Worm (Caenorhabditis elegans): Measurements from ENCODE around the gene nhr-158.
A peak's percentile ranks its signal among the peaks of the same experiment; 100 is the strongest.

nhr-158 gene

DNA sequence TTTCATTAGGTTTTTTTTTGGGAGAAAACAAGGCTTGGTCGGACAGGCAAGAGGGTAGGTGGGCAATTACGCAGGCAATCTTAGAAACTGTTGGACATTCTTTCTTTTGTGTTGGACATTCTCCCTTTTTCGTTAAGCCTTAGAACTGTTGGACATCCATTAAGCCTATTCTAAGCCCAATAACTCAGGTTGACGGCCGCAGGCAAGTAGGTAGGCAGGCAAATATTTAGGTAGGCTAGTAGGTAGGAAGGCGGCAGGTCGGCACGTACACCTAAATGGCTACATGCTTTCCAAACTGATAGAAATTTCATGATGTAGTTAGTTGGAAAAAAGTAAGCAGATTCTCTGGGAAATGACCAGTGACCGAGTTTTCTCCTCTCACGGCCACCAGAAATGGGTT is 41.8 kb downstream of the nhr-158 start:
- TF ChIP-seq zfp-2 (tag; optimal IDR thresholded peaks at IDR 0.05) (no peak), unc-62 (GFP tag; optimal IDR thresholded peaks at IDR 0.05 in 1 of 2) (peak in 1 of 2 experiments; percentile 95), unc-62 (tag; optimal IDR thresholded peaks at IDR 0.05) (no peak)

DNA sequence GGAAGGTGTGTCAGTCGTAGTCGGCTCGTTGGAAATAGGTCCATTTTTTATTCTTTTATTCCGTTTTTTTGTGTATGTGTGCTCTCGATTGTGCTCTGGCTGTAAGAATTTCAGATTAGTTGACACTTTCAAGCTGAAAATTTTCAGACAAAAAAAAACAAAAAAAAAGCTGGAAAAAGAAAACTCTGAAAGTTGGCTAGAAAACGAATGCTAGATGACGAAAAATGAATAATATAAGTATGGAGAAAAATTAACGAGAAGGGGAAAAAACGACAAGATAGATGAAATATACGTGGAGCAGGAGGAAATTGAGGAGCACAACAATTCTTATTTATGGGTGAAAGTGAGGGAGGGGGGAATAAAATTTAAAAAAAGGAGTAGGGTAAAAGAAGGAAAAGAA is 42.3 kb downstream of the nhr-158 start, which contains the start of gene H10D18.5:
Gene H10D18.5, minus strand, starts transcription at position 101 of the 400 bp plus-strand sequence.
- TF ChIP-seq lin-29 (GFP tag; IDR thresholded peaks at IDR 0.05) (no peak), nhr-111 (GFP tag; optimal IDR thresholded peaks at IDR 0.05) (no peak)

DNA sequence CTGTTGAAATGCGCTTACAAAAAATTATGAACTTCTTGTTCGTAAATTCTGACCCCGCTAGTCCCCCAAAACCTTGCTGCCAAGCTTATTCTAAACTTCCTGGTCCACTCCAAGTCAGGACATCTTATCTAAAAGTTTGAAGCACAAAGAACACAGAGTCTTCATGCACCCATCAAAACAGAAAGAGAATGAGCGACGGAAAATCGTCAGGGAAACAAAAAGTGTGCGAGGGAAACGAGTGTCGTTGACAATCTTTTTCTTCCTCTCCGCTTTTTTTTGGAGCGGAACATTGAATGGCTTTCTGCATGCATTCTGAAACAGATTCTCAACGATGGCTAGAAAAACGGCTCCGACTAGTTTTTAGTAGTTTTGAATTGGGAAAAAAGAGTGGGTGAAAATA is 48.8 kb downstream of the nhr-158 start:
- TF ChIP-seq egl-27 (tag; optimal IDR thresholded peaks at IDR 0.05) = no peak
- TF ChIP-seq nhr-10 (tag; optimal IDR thresholded peaks at IDR 0.05) = no peak
- TF ChIP-seq nhr-6 (tag; optimal IDR thresholded peaks at IDR 0.05) = no peak
- TF ChIP-seq aha-1 (tag) = peak; percentile 97

All from whole organism, L4 larva.